Fruit fly (Drosophila melanogaster) whole organism, embryonic: ENCODE measurements around the gene Cipc.

Experiments
- ATbp ChIP-seq: fragments of 200-800 bp; sonication (Bioruptor generic); optimal IDR thresholded peaks from 2 replicates; lab custom pipeline; 2017; ENCODE audit warnings: missing biosample characterization, mild to moderate bottlenecking, missing genetic modification characterization, missing genetic modification reagents
- Adf1 ChIP-seq: fragments of 200-800 bp; sonication (Bioruptor generic); IDR thresholded peaks from 2 replicates; pipeline ENCODE4 v1.3.6; 2022; ENCODE audit warnings: missing biosample characterization, missing genetic modification characterization
- B-H1 ChIP-seq: fragments of 200-800 bp; sonication (Bioruptor generic); IDR thresholded peaks from 3 replicates; pipeline ENCODE4 v1.3.6; 2022; ENCODE audit warnings: missing biosample characterization, missing genetic modification characterization
- B-H2 ChIP-seq: fragments of 200-800 bp; sonication (Bioruptor generic); optimal IDR thresholded peaks from 2 replicates; lab custom pipeline; 2018; ENCODE audit warnings: missing biosample characterization, mild to moderate bottlenecking, missing genetic modification characterization
- C15 ChIP-seq: fragments of 200-800 bp; sonication (Bioruptor generic); IDR thresholded peaks from 3 replicates; pipeline ENCODE4 v1.3.6; 2022; ENCODE audit warnings: missing biosample characterization, missing genetic modification characterization
- CG10979 ChIP-seq: fragments of 200-800 bp; sonication (Bioruptor generic); optimal IDR thresholded peaks from 2 replicates; lab custom pipeline; 2018; ENCODE audit warnings: missing biosample characterization, mild to moderate bottlenecking, missing genetic modification characterization, moderate library complexity
- CG12155 ChIP-seq: fragments of 200-800 bp; sonication (Bioruptor generic); optimal IDR thresholded peaks from 3 replicates; lab custom pipeline; 2016; ENCODE audit warnings: missing biosample characterization, missing genetic modification characterization
- CG13775 ChIP-seq: fragments of 200-800 bp; sonication (Bioruptor generic); optimal IDR thresholded peaks from 3 replicates; lab custom pipeline; 2017; ENCODE audit warnings: missing biosample characterization, mild to moderate bottlenecking, missing genetic modification characterization
- CG14014 ChIP-seq: fragments of 200-800 bp; sonication (Bioruptor generic); IDR thresholded peaks from 2 replicates; pipeline ENCODE4 v1.3.6; 2022; ENCODE audit warnings: missing biosample characterization, missing genetic modification characterization
- CG17361 ChIP-seq: fragments of 200-800 bp; sonication (Bioruptor generic); IDR thresholded peaks from 3 replicates; pipeline ENCODE4 v1.3.6; 2022; ENCODE audit warnings: missing biosample characterization, missing genetic modification characterization
- CG17802 ChIP-seq: fragments of 200-800 bp; sonication (Bioruptor generic); optimal IDR thresholded peaks from 2 replicates; lab custom pipeline; 2018; ENCODE audit warnings: missing biosample characterization, mild to moderate bottlenecking, missing genetic modification characterization, moderate library complexity
- CG1832 ChIP-seq: fragments of 200-800 bp; sonication (Bioruptor generic); optimal IDR thresholded peaks from 2 replicates; lab custom pipeline; 2017; ENCODE audit warnings: missing biosample characterization, mild to moderate bottlenecking, missing genetic modification characterization, inconsistent platforms
- CG2875 ChIP-seq: fragments of 200-800 bp; sonication (Bioruptor generic); optimal IDR thresholded peaks from 2 replicates; lab custom pipeline; 2017; ENCODE audit warnings: missing biosample characterization, mild to moderate bottlenecking, missing genetic modification characterization, missing genetic modification reagents
- CG3407 ChIP-seq: fragments of 200-800 bp; sonication (Bioruptor generic); optimal IDR thresholded peaks from 2 replicates; lab custom pipeline; 2018; ENCODE audit warnings: missing biosample characterization, mild to moderate bottlenecking, missing genetic modification characterization
- CG34376 ChIP-seq: fragments of 200-800 bp; sonication (Bioruptor generic); optimal IDR thresholded peaks from 2 replicates; lab custom pipeline; 2018; ENCODE audit warnings: missing biosample characterization, mild to moderate bottlenecking, missing genetic modification characterization
- CG4282 ChIP-seq: fragments of 200-800 bp; sonication (Bioruptor generic); optimal IDR thresholded peaks from 2 replicates; lab custom pipeline; 2016; ENCODE audit warnings: missing biosample characterization, missing genetic modification characterization
- CG5245 ChIP-seq: fragments of 200-800 bp; sonication (Bioruptor generic); optimal IDR thresholded peaks from 3 replicates; lab custom pipeline; 2016; ENCODE audit warnings: missing biosample characterization, missing genetic modification characterization
- CG5953 ChIP-seq: fragments of 200-800 bp; sonication (Bioruptor generic); IDR thresholded peaks from 2 replicates; pipeline ENCODE4 v1.3.6; 2022; ENCODE audit warnings: missing biosample characterization, missing genetic modification characterization
- CG6254 ChIP-seq: fragments of 200-800 bp; sonication (Bioruptor generic); optimal IDR thresholded peaks from 3 replicates; lab custom pipeline; 2017; ENCODE audit warnings: mild to moderate bottlenecking, missing biosample characterization, missing genetic modification reagents, missing genetic modification characterization
- CG6765 ChIP-seq: fragments of 200-800 bp; sonication (Bioruptor generic); optimal IDR thresholded peaks from 3 replicates; lab custom pipeline; 2017; ENCODE audit warnings: missing biosample characterization, mild to moderate bottlenecking, missing genetic modification characterization
- CG7556 ChIP-seq: fragments of 200-800 bp; sonication (Bioruptor generic); optimal IDR thresholded peaks from 2 replicates; lab custom pipeline; 2017; ENCODE audit warnings: missing biosample characterization, mild to moderate bottlenecking, missing genetic modification characterization
- CG7839 ChIP-seq: fragments of 200-800 bp; sonication (Bioruptor generic); optimal IDR thresholded peaks from 3 replicates; lab custom pipeline; 2018; ENCODE audit warnings: missing biosample characterization, mild to moderate bottlenecking, missing genetic modification characterization, moderate library complexity
- CG7963 ChIP-seq: fragments of 200-800 bp; sonication (Bioruptor generic); IDR thresholded peaks from 3 replicates; pipeline ENCODE4 v1.3.6; 2022; ENCODE audit warnings: missing biosample characterization, missing genetic modification characterization; ENCODE audit not compliant: partially characterized antibody
- CG9437 ChIP-seq: fragments of 200-800 bp; sonication (Bioruptor generic); optimal IDR thresholded peaks from 2 replicates; lab custom pipeline; 2018; ENCODE audit warnings: missing biosample characterization, mild to moderate bottlenecking, missing genetic modification characterization
- CrebB ChIP-seq: fragments of 200-800 bp; sonication (Bioruptor generic); optimal IDR thresholded peaks from 3 replicates; lab custom pipeline; 2018; ENCODE audit warnings: missing biosample characterization, mild to moderate bottlenecking, missing genetic modification characterization
- D19B ChIP-seq: fragments of 200-800 bp; sonication (Bioruptor generic); optimal IDR thresholded peaks from 2 replicates; lab custom pipeline; 2017; ENCODE audit warnings: missing biosample characterization, mild to moderate bottlenecking, missing genetic modification characterization
- Dref ChIP-seq: fragments of 200-800 bp; sonication (Bioruptor generic); IDR thresholded peaks from 2 replicates; pipeline ENCODE4 v1.3.6; 2022; ENCODE audit warnings: missing biosample characterization, missing genetic modification characterization
- GATAe ChIP-seq: fragments of 200-800 bp; sonication (Bioruptor generic); conservative IDR thresholded peaks from 2 replicates; pipeline ENCODE4 v1.3.6; 2022; ENCODE audit warnings: missing biosample characterization, missing genetic modification characterization
- HLHmδ ChIP-seq: fragments of 200-800 bp; sonication (Bioruptor generic); optimal IDR thresholded peaks from 2 replicates; lab custom pipeline; 2018; ENCODE audit warnings: missing biosample characterization, mild to moderate bottlenecking, missing genetic modification characterization, moderate library complexity
- Hand ChIP-seq: fragments of 200-800 bp; sonication (Bioruptor generic); optimal IDR thresholded peaks from 2 replicates; lab custom pipeline; 2017; ENCODE audit warnings: mild to moderate bottlenecking, missing biosample characterization, missing genetic modification reagents, missing genetic modification characterization
- Hey ChIP-seq: fragments of 200-800 bp; sonication (Bioruptor generic); optimal IDR thresholded peaks from 3 replicates; lab custom pipeline; 2018; ENCODE audit warnings: missing biosample characterization, mild to moderate bottlenecking, missing genetic modification characterization
- Hmr ChIP-seq: fragments of 200-800 bp; sonication (Bioruptor generic); optimal IDR thresholded peaks from 3 replicates; lab custom pipeline; 2017; ENCODE audit warnings: mild to moderate bottlenecking, missing biosample characterization, missing genetic modification reagents, missing genetic modification characterization
- Mrtf ChIP-seq: fragments of 200-800 bp; sonication (Bioruptor generic); IDR thresholded peaks from 3 replicates; pipeline ENCODE4 v1.3.6; 2022; ENCODE audit warnings: missing biosample characterization, missing genetic modification characterization
- PHDP ChIP-seq: fragments of 200-800 bp; sonication (Bioruptor generic); optimal IDR thresholded peaks from 3 replicates; lab custom pipeline; 2018; ENCODE audit warnings: missing biosample characterization, mild to moderate bottlenecking, missing genetic modification characterization, moderate library complexity
- Side ChIP-seq: fragments of 200-800 bp; sonication (Bioruptor generic); optimal IDR thresholded peaks from 2 replicates; lab custom pipeline; 2016; ENCODE audit warnings: missing biosample characterization, missing genetic modification characterization
- br ChIP-seq: fragments of >200 bp; optimal IDR thresholded peaks from 2 replicates; lab custom pipeline; 2017
- caup ChIP-seq: fragments of 200-800 bp; sonication (Bioruptor generic); optimal IDR thresholded peaks from 3 replicates; lab custom pipeline; 2017; ENCODE audit warnings: missing biosample characterization, mild to moderate bottlenecking, missing genetic modification characterization, moderate library complexity; ENCODE audit not compliant: severe bottlenecking
- chn ChIP-seq: fragments of 200-800 bp; sonication (Bioruptor generic); optimal IDR thresholded peaks from 2 replicates; lab custom pipeline; 2016; ENCODE audit warnings: missing biosample characterization, missing genetic modification characterization
- crol ChIP-seq: fragments of 200-800 bp; sonication (Bioruptor generic); IDR thresholded peaks from 2 replicates; pipeline ENCODE4 v1.3.6; 2022; ENCODE audit warnings: missing biosample characterization, missing genetic modification characterization
- crp ChIP-seq, 2 experiments: fragments of 200-800 bp; sonication (Bioruptor generic); optimal IDR thresholded peaks; 2 replicates in 1 of 2; 3 replicates in 1 of 2; lab custom pipeline; 2017; ENCODE audit warnings: missing biosample characterization in 2 of 2, missing genetic modification characterization in 2 of 2, mild to moderate bottlenecking in 1 of 2, moderate library complexity in 1 of 2
- dimm ChIP-seq: fragments of 200-800 bp; sonication (Bioruptor generic); IDR thresholded peaks from 2 replicates; pipeline ENCODE4 v1.3.6; 2022; ENCODE audit warnings: missing biosample characterization, missing genetic modification characterization
- gce ChIP-seq: fragments of 200-800 bp; sonication (Bioruptor generic); IDR thresholded peaks from 3 replicates; pipeline ENCODE4 v1.3.6; 2022; ENCODE audit warnings: missing biosample characterization, missing genetic modification characterization
- gem ChIP-seq: fragments of 200-800 bp; sonication (Bioruptor generic); optimal IDR thresholded peaks from 2 replicates; lab custom pipeline; 2019; ENCODE audit warnings: missing biosample characterization, mild to moderate bottlenecking, missing genetic modification characterization, moderate library complexity
- gfzf ChIP-seq: fragments of 200-800 bp; sonication (Bioruptor generic); optimal IDR thresholded peaks from 2 replicates; lab custom pipeline; 2016; ENCODE audit warnings: missing biosample characterization, mild to moderate bottlenecking, missing genetic modification characterization, moderate library complexity
- kay ChIP-seq: fragments of 200-800 bp; sonication (Bioruptor generic); optimal IDR thresholded peaks from 2 replicates; lab custom pipeline; 2016; ENCODE audit warnings: missing biosample characterization, missing genetic modification characterization
- pnt ChIP-seq: fragments of 200-800 bp; sonication (Bioruptor generic); optimal IDR thresholded peaks from 3 replicates; lab custom pipeline; 2016; ENCODE audit warnings: missing biosample characterization, missing genetic modification characterization
- shn ChIP-seq: fragments of 200-800 bp; sonication (Bioruptor generic); optimal IDR thresholded peaks from 3 replicates; lab custom pipeline; 2016; ENCODE audit warnings: missing biosample characterization, missing genetic modification characterization
- stwl ChIP-seq: fragments of 200-800 bp; sonication (Bioruptor generic); optimal IDR thresholded peaks from 3 replicates; lab custom pipeline; 2018; ENCODE audit warnings: missing biosample characterization, mild to moderate bottlenecking, missing genetic modification characterization, moderate library complexity
- tx ChIP-seq: fragments of 200-800 bp; sonication (Bioruptor generic); optimal IDR thresholded peaks from 2 replicates; lab custom pipeline; 2016; ENCODE audit warnings: missing biosample characterization, missing genetic modification characterization
- unpg ChIP-seq: fragments of 200-800 bp; sonication (Bioruptor generic); optimal IDR thresholded peaks from 3 replicates; lab custom pipeline; 2018; ENCODE audit warnings: missing biosample characterization, mild to moderate bottlenecking, missing genetic modification characterization, moderate library complexity
- z ChIP-seq: fragments of 200-800 bp; sonication (Bioruptor generic); IDR thresholded peaks from 3 replicates; pipeline ENCODE4 v1.3.6; 2022; ENCODE audit warnings: missing biosample characterization, missing genetic modification characterization

Cipc gene

dm6 chr3R:26130586-26130985 lies 23.9 kb downstream of the Cipc start (continued):
- peak; percentile 2 for TF ChIP-seq CG7556
- TF ChIP-seq CG9437 = no peak
- TF ChIP-seq CG12155 = no peak
- TF ChIP-seq Mrtf (GFP tag; lab: Robert Waterston, UW) = no peak
- no peak for TF ChIP-seq CG13775 (GFP tag; lab: Kevin White, UChicago)
- TF ChIP-seq D19B = no peak
- no peak for TF ChIP-seq CG1832 (GFP tag; lab: Kevin White, UChicago)
- TF ChIP-seq CG34376 (GFP tag; lab: Kevin White, UChicago) = no peak
- no peak for TF ChIP-seq br (lab: Kevin White, UChicago)
- peak; percentile 9 for TF ChIP-seq CrebB (tag; lab: Kevin White, UChicago)
- peak; percentile 51 for TF ChIP-seq gem (tag; lab: Kevin White, UChicago)
- no peak for TF ChIP-seq CG10979 (tag; lab: Kevin White, UChicago)
- peak; percentile 69 for TF ChIP-seq HLHmδ (GFP tag; lab: Kevin White, UChicago)
- peak; percentile 74 for TF ChIP-seq ATbp (GFP tag; lab: Kevin White, UChicago)
- no peak for TF ChIP-seq Hand (GFP tag; lab: Kevin White, UChicago)
- TF ChIP-seq CG4282 = no peak
- TF ChIP-seq Adf1 = no peak
- TF ChIP-seq CG2875 (GFP tag; lab: Kevin White, UChicago) = peak; percentile 11
- peak; percentile 49 for TF ChIP-seq caup (GFP tag; lab: Kevin White, UChicago)
- no peak for TF ChIP-seq CG5245 (GFP tag; lab: Kevin White, UChicago)
- TF ChIP-seq Hmr (GFP tag; lab: Kevin White, UChicago) = peak; percentile 47
- TF ChIP-seq Dref (GFP tag; lab: Robert Waterston, UW) = no peak
- peak; percentile 72; the same call in 1 of the 2 replicates for TF ChIP-seq CG14014
- peak; percentile 31 for TF ChIP-seq shn
- 0 out of 3 replicates have a peak, but pooled peaks have one; percentile 27 for TF ChIP-seq z (GFP tag; lab: Robert Waterston, UW)
- TF ChIP-seq gce (GFP tag; lab: Robert Waterston, UW) = peak; percentile 67; the same call in 1 of the 3 replicates
- TF ChIP-seq dimm (GFP tag; lab: Robert Waterston, UW) = 0 out of 2 replicates have a peak, but pooled peaks have one; percentile 21
- no peak for TF ChIP-seq B-H2
- no peak for TF ChIP-seq CG6765
- peak; percentile 33 for TF ChIP-seq unpg (GFP tag; lab: Kevin White, UChicago)
- no peak for TF ChIP-seq Hey (tag; lab: Kevin White, UChicago)
- no peak for TF ChIP-seq crp (GFP tag; optimal IDR thresholded peaks at IDR 0.05; lab: Kevin White, UChicago)
- no peak for TF ChIP-seq CG3407 (GFP tag; lab: Kevin White, UChicago)
- TF ChIP-seq B-H1 (GFP tag; lab: Robert Waterston, UW) = peak; percentile 39
- peak; percentile 19 for TF ChIP-seq Side
- TF ChIP-seq tx = no peak
- TF ChIP-seq gfzf (GFP tag; lab: Kevin White, UChicago) = no peak
- TF ChIP-seq crol (GFP tag; lab: Robert Waterston, UW) = no peak
- no peak for TF ChIP-seq CG17802 (tag; lab: Kevin White, UChicago)
- no peak for TF ChIP-seq kay (GFP tag; lab: Kevin White, UChicago)
- TF ChIP-seq C15 (GFP tag; lab: Robert Waterston, UW) = no peak
- TF ChIP-seq CG17361 = no peak
- no peak for TF ChIP-seq pnt (GFP tag; lab: Kevin White, UChicago)
- TF ChIP-seq stwl (tag; lab: Kevin White, UChicago) = no peak
- peak; percentile 55; the same call in 1 of the 2 replicates for TF ChIP-seq CG5953 (GFP tag; lab: Robert Waterston, UW)
- peak; percentile 29 for TF ChIP-seq CG7839
- no peak for TF ChIP-seq chn (GFP tag; lab: Kevin White, UChicago)
- no peak for TF ChIP-seq GATAe (GFP tag; lab: Robert Waterston, UW)
- peak; percentile 62 for TF ChIP-seq PHDP (tag; lab: Kevin White, UChicago)
- no peak for TF ChIP-seq CG7963 (GFP tag; lab: Robert Waterston, UW)
- peak; percentile 24 for TF ChIP-seq CG6254 (GFP tag; lab: Kevin White, UChicago)
